Fruit fly (Drosophila melanogaster): ENCODE measurements around the gene Fur1.

DNA sequence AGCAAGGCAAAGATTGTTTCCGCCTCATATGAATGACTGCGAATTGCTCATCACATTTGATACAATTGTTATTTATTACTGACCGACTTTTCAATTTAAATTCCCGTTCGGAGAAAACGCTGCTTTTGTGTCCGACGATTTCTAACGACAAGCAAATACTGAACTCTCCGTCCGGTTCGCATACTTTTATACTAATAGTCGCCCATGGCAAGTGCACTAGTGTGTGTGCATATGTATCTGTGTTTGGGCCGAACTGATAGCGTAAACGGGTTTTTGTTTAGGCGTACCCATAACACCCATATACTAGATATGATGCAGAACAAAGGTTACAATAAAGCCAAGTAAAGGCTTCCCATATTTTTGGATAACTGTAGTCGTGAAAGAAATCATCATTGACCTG, 164.6 kb downstream of the Fur1 start, which contains the start of gene CG10550:
- no peak for TF ChIP-seq psq (optimal IDR thresholded peaks at IDR 0.05)
- TF ChIP-seq usp (GFP tag; optimal IDR thresholded peaks at IDR 0.05): no peak
- no peak for TF ChIP-seq pan (optimal IDR thresholded peaks at IDR 0.05)
- no peak for TF ChIP-seq Dll (optimal IDR thresholded peaks at IDR 0.05)

All from whole organism.